Fruit fly (Drosophila melanogaster): ENCODE data around the gene Coq6.
A peak's percentile ranks its signal among the peaks of the same experiment; 100 is the strongest.

DNA sequence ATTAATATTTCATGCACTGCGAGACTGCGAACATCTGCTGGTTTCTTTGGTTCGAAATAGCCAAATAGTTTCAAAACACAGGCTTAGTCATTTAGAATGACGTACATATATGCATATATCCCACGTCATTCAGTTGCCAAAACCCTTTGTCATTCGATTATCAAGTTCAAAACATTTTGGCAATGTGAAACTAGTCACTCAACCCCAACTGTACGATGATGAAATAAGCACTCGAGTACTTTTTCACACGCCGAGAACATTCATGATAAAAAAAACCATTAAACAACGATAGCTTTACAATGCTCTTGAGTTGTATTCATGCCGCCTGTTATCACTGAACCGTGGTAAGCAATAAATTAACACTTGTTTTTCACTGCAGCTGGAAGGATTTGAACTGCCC lies 11.3 kb downstream of the Coq6 start:
- TF ChIP-seq esn (GFP tag; optimal IDR thresholded peaks at IDR 0.05) (peak; percentile 26), Gug (GFP tag; IDR thresholded peaks at IDR 0.05) (no peak), CG11294 (GFP tag; IDR thresholded peaks at IDR 0.05) (no peak), Lpt (GFP tag; optimal IDR thresholded peaks at IDR 0.05) (no peak), fd59A (GFP tag; optimal IDR thresholded peaks at IDR 0.05) (no peak), CG6792 (GFP tag; optimal IDR thresholded peaks at IDR 0.05) (no peak), Hr38 (GFP tag; optimal IDR thresholded peaks at IDR 0.05) (no peak), eg (GFP tag; IDR thresholded peaks at IDR 0.05) (0 out of 3 replicates have a peak, but pooled peaks have one; percentile 26), CG6854 (GFP tag; optimal IDR thresholded peaks at IDR 0.05) (no peak)
